Worm (Caenorhabditis elegans): Measurements from ENCODE around the gene C14C6.3.

DNA sequence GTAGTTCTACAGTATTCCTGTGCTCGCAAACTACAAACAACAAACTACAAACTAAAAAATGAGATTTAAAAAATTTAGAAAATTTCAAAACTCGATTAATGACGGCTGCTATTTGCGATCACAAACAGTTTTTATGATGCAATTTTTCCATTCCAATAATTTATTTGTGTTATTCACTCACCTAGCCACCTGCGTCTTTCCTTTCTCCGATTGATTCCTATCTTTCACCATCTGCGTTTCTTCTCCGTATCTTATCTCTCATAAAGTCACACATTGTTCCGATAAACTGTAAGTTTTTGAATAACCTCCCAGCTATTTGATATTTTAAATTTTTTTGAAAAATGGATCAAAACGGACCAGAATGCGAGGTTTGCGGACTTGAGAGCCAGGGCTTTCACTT lies 9.1 kb upstream of the C14C6.3 start, which contains the start of gene nhr-132:
- TF ChIP-seq W03F9.2 (tag; optimal IDR thresholded peaks at IDR 0.05) = no peak
- no peak for TF ChIP-seq dao-5 (tag; optimal IDR thresholded peaks at IDR 0.05)

Data from whole organism, L4/young adult.